Worm (Caenorhabditis elegans) whole organism, midembryonic: Measurements from ENCODE around the gene srh-277.

Source experiments
- T22C8.4 ChIP-seq: fragments of 200-800 bp; sonication (Bioruptor generic); IDR thresholded peaks from 2 replicates; pipeline ENCODE4 v1.3.6; 2022; ENCODE audit warnings: missing genetic modification characterization, missing compliant biosample characterization
- cog-1 ChIP-seq: sonication (generic microtip); optimal IDR thresholded peaks from 2 replicates; lab custom pipeline; 2016; ENCODE audit warnings: missing genetic modification characterization, missing compliant biosample characterization
- flt-1 ChIP-seq: fragments of 200-800 bp; sonication (Bioruptor generic); IDR thresholded peaks from 2 replicates; pipeline ENCODE4 v1.3.6; 2022; ENCODE audit warnings: missing genetic modification characterization, missing compliant biosample characterization
- klf-2 ChIP-seq: fragments of 200-800 bp; sonication (Bioruptor generic); conservative IDR thresholded peaks from 2 replicates; pipeline ENCODE4 v1.3.6; 2022; ENCODE audit warnings: missing genetic modification reagents, missing genetic modification characterization, missing compliant biosample characterization
- med-1 ChIP-seq: sonication (generic microtip); optimal IDR thresholded peaks from 2 replicates; lab custom pipeline; 2017; ENCODE audit warnings: missing genetic modification characterization, mild to moderate bottlenecking, missing compliant biosample characterization, antibody characterized with exemption, missing genetic modification reagents; ENCODE audit not compliant: insufficient read depth
- ref-1 ChIP-seq: fragments of 200-800 bp; sonication (Bioruptor generic); conservative IDR thresholded peaks from 2 replicates; pipeline ENCODE4 v1.3.6; 2022; ENCODE audit warnings: missing genetic modification reagents, missing genetic modification characterization, missing compliant biosample characterization
- tab-1 ChIP-seq: fragments of 200-800 bp; sonication (Bioruptor generic); IDR thresholded peaks from 2 replicates; pipeline ENCODE4 v1.3.6; 2022; ENCODE audit warnings: missing genetic modification characterization, missing compliant biosample characterization
- ztf-23 ChIP-seq: fragments of 200-800 bp; sonication (Bioruptor generic); IDR thresholded peaks from 2 replicates; pipeline ENCODE4 v1.3.6; 2022; ENCODE audit warnings: missing genetic modification reagents, missing genetic modification characterization, missing compliant biosample characterization
- ztf-29 ChIP-seq: fragments of 200-800 bp; sonication (Bioruptor generic); IDR thresholded peaks from 2 replicates; pipeline ENCODE4 v1.3.6; 2022; ENCODE audit warnings: missing genetic modification reagents, missing genetic modification characterization, missing compliant biosample characterization

Gene srh-277

ce11 chrV:16218972-16219757 lies 36.1 kb downstream of the srh-277 start, which contains the start of gene glc-1:
glc-1 (plus strand) TSS chrV:16219634.
- no peak for TF ChIP-seq cog-1 (tag; lab: Kevin White, UChicago)
- no peak for TF ChIP-seq med-1
- TF ChIP-seq ztf-29 (GFP tag; lab: Robert Waterston, UW): no peak
- no peak for TF ChIP-seq klf-2
- TF ChIP-seq ztf-23: no peak
- no peak for TF ChIP-seq T22C8.4
- no peak for TF ChIP-seq ref-1 (GFP tag; lab: Robert Waterston, UW)
- no peak for TF ChIP-seq flt-1 (GFP tag; lab: Robert Waterston, UW)
- no peak for TF ChIP-seq tab-1 (GFP tag; lab: Robert Waterston, UW)

ce11 chrV:16220020-16220419 lies 37.0 kb downstream of the srh-277 start:
- TF ChIP-seq cog-1 (tag; lab: Kevin White, UChicago) (no peak), med-1 (no peak), flt-1 (GFP tag; lab: Robert Waterston, UW) (no peak), ref-1 (GFP tag; lab: Robert Waterston, UW) (no peak), T22C8.4 (no peak)

- TF ChIP-seq ref-1 (GFP tag; lab: Robert Waterston, UW) (no peak), flt-1 (GFP tag; lab: Robert Waterston, UW) (no peak), ztf-23 (no peak), tab-1 (GFP tag; lab: Robert Waterston, UW) (no peak), cog-1 (tag; lab: Kevin White, UChicago) (no peak), ztf-29 (GFP tag; lab: Robert Waterston, UW) (no peak)
Measured at ce11 chrV:16224027-16224426, 41.0 kb downstream of the srh-277 start, which contains the start of gene stdh-2. stdh-2 (plus strand) TSS chrV:16224327.

- TF ChIP-seq flt-1 (GFP tag; lab: Robert Waterston, UW): no peak
- no peak for TF ChIP-seq med-1
- TF ChIP-seq ref-1 (GFP tag; lab: Robert Waterston, UW): no peak
- no peak for TF ChIP-seq tab-1 (GFP tag; lab: Robert Waterston, UW)
- no peak for TF ChIP-seq T22C8.4
- no peak for TF ChIP-seq cog-1 (tag; lab: Kevin White, UChicago)
- TF ChIP-seq klf-2: no peak
- TF ChIP-seq ztf-23: no peak
- TF ChIP-seq ztf-29 (GFP tag; lab: Robert Waterston, UW): no peak
Measured at ce11 chrV:16225524-16226116, 42.6 kb downstream of the srh-277 start.

ce11 chrV:16226581-16226980 lies 43.6 kb downstream of the srh-277 start, which contains the start of gene F11A5.13:
F11A5.13 (minus strand) TSS chrV:16226681.
- TF ChIP-seq ztf-29 (GFP tag; lab: Robert Waterston, UW): no peak
- no peak for TF ChIP-seq med-1
- no peak for TF ChIP-seq tab-1 (GFP tag; lab: Robert Waterston, UW)
- TF ChIP-seq ref-1 (GFP tag; lab: Robert Waterston, UW): no peak
- TF ChIP-seq klf-2: no peak
- no peak for TF ChIP-seq ztf-23
- TF ChIP-seq flt-1 (GFP tag; lab: Robert Waterston, UW): no peak
- no peak for TF ChIP-seq cog-1 (tag; lab: Kevin White, UChicago)
- TF ChIP-seq T22C8.4: no peak

ce11 chrV:16229439-16229838 lies 46.4 kb downstream of the srh-277 start:
- TF ChIP-seq ztf-23 (no peak), klf-2 (no peak), ref-1 (GFP tag; lab: Robert Waterston, UW) (no peak), ztf-29 (GFP tag; lab: Robert Waterston, UW) (no peak), T22C8.4 (no peak), tab-1 (GFP tag; lab: Robert Waterston, UW) (no peak), med-1 (no peak), flt-1 (GFP tag; lab: Robert Waterston, UW) (no peak), cog-1 (tag; lab: Kevin White, UChicago) (no peak)

- TF ChIP-seq ztf-29 (GFP tag; lab: Robert Waterston, UW) (no peak), tab-1 (GFP tag; lab: Robert Waterston, UW) (no peak), cog-1 (tag; lab: Kevin White, UChicago) (no peak), ref-1 (GFP tag; lab: Robert Waterston, UW) (no peak), med-1 (no peak), T22C8.4 (no peak), flt-1 (GFP tag; lab: Robert Waterston, UW) (no peak), ztf-23 (no peak), klf-2 (no peak)
Measured at ce11 chrV:16229896-16230295, 46.9 kb downstream of the srh-277 start, which contains the start of the genes F21H7.2 and F21H7.12. F21H7.2 (minus strand) TSS chrV:16229996. F21H7.12 (plus strand) TSS chrV:16230165.

ce11 chrV:16232180-16232579 lies 49.2 kb downstream of the srh-277 start, which contains the start of gene gst-22:
gst-22 (minus strand) TSS chrV:16232282.
- TF ChIP-seq cog-1 (tag; lab: Kevin White, UChicago): no peak
- no peak for TF ChIP-seq klf-2
- TF ChIP-seq ztf-23: no peak
- no peak for TF ChIP-seq tab-1 (GFP tag; lab: Robert Waterston, UW)
- no peak for TF ChIP-seq ref-1 (GFP tag; lab: Robert Waterston, UW)

- no peak for TF ChIP-seq tab-1 (GFP tag; lab: Robert Waterston, UW)
- TF ChIP-seq med-1: no peak
- no peak for TF ChIP-seq klf-2
- no peak for TF ChIP-seq cog-1 (tag; lab: Kevin White, UChicago)
- TF ChIP-seq flt-1 (GFP tag; lab: Robert Waterston, UW): no peak
- TF ChIP-seq ztf-29 (GFP tag; lab: Robert Waterston, UW): no peak
- no peak for TF ChIP-seq ref-1 (GFP tag; lab: Robert Waterston, UW)
- no peak for TF ChIP-seq ztf-23
- no peak for TF ChIP-seq T22C8.4
Measured at ce11 chrV:16233624-16234023, 50.6 kb downstream of the srh-277 start, which contains the start of gene clec-233. clec-233 (plus strand) TSS chrV:16233924.
